Worm (Caenorhabditis elegans): ENCODE results near the gene gst-26.
A peak's percentile ranks its signal among the peaks of the same experiment; 100 is the strongest.

gst-26 gene

ce11 chrII:15183139-15183538, 18.8 kb upstream of the gst-26 start, which contains the start of gene gst-34:
gst-34 (minus strand) TSS chrII:15183239.
- TF ChIP-seq dmd-4 (tag; optimal IDR thresholded peaks at IDR 0.05) (no peak), ceh-16 (tag; optimal IDR thresholded peaks at IDR 0.05) (no peak), ama-1 (optimal IDR thresholded peaks at IDR 0.05) (no peak), Y55F3AM.14 (GFP tag; optimal IDR thresholded peaks at IDR 0.05) (no peak), nhr-129 (tag; optimal IDR thresholded peaks at IDR 0.05) (no peak), unc-62 (GFP tag; optimal IDR thresholded peaks at IDR 0.05) (no peak), ztf-11 (tag; optimal IDR thresholded peaks at IDR 0.05) (no peak), unc-39 (tag; optimal IDR thresholded peaks at IDR 0.05) (no peak), nhr-11 (tag; optimal IDR thresholded peaks at IDR 0.05) (no peak), lin-11 (tag; optimal IDR thresholded peaks at IDR 0.05) (no peak)

ce11 chrII:15178494-15178893, 14.1 kb upstream of the gst-26 start, which contains the start of gene gst-32:
gst-32 (minus strand) TSS chrII:15178594.
- no peak for TF ChIP-seq elt-1 (tag; optimal IDR thresholded peaks at IDR 0.05)
- no peak for TF ChIP-seq Y55F3AM.14 (GFP tag; optimal IDR thresholded peaks at IDR 0.05)
- TF ChIP-seq alr-1 (tag; optimal IDR thresholded peaks at IDR 0.05): no peak
- TF ChIP-seq ceh-16 (tag; optimal IDR thresholded peaks at IDR 0.05): no peak
- TF ChIP-seq dmd-4 (tag; optimal IDR thresholded peaks at IDR 0.05): no peak
- TF ChIP-seq skn-1 (tag; optimal IDR thresholded peaks at IDR 0.05): no peak
- TF ChIP-seq nhr-129 (tag; optimal IDR thresholded peaks at IDR 0.05): no peak
- no peak for TF ChIP-seq elt-3 (tag; optimal IDR thresholded peaks at IDR 0.05)
- TF ChIP-seq crh-2 (tag; optimal IDR thresholded peaks at IDR 0.05): no peak
- TF ChIP-seq lin-13 (GFP tag; optimal IDR thresholded peaks at IDR 0.05): no peak

ce11 chrII:15175643-15176042, 11.3 kb upstream of the gst-26 start, which contains the start of gene Y53F4B.36:
Y53F4B.36 (plus strand) TSS chrII:15175943.
- TF ChIP-seq R02D3.7 (tag; optimal IDR thresholded peaks at IDR 0.05) (no peak), nhr-11 (tag; optimal IDR thresholded peaks at IDR 0.05) (no peak), lin-39 (tag; optimal IDR thresholded peaks at IDR 0.05) (no peak), C34F6.9 (tag; optimal IDR thresholded peaks at IDR 0.05) (no peak), unc-62 (GFP tag; optimal IDR thresholded peaks at IDR 0.05) (no peak), aly-2 (tag; optimal IDR thresholded peaks at IDR 0.05) (no peak), sma-3 (GFP tag; optimal IDR thresholded peaks at IDR 0.05) (no peak), mab-5 (tag; optimal IDR thresholded peaks at IDR 0.05) (no peak), dmd-4 (tag; optimal IDR thresholded peaks at IDR 0.05) (no peak), alr-1 (tag; optimal IDR thresholded peaks at IDR 0.05) (no peak), ztf-4 (tag; optimal IDR thresholded peaks at IDR 0.05) (no peak)

- TF ChIP-seq unc-62 (GFP tag; optimal IDR thresholded peaks at IDR 0.05) (no peak), unc-55 (GFP tag; optimal IDR thresholded peaks at IDR 0.05) (peak; percentile 67), C34F6.9 (tag; optimal IDR thresholded peaks at IDR 0.05) (peak; percentile 9), nhr-77 (tag; optimal IDR thresholded peaks at IDR 0.05) (no peak)
Measured at ce11 chrII:15174915-15175548, 10.7 kb upstream of the gst-26 start, which contains the start of gene gst-31. gst-31 (minus strand) TSS chrII:15174965.

- TF ChIP-seq zag-1 (tag; optimal IDR thresholded peaks at IDR 0.05) (no peak), ceh-82 (tag; optimal IDR thresholded peaks at IDR 0.05) (no peak), lin-13 (GFP tag; optimal IDR thresholded peaks at IDR 0.05) (no peak), lsy-2 (tag; optimal IDR thresholded peaks at IDR 0.05) (peak in 1 of 2 experiments; percentile 1), nhr-25 (tag; optimal IDR thresholded peaks at IDR 0.05) (no peak), skn-1 (tag; optimal IDR thresholded peaks at IDR 0.05) (peak; percentile 49), C34F6.9 (tag; optimal IDR thresholded peaks at IDR 0.05) (peak; percentile 57), unc-39 (tag; optimal IDR thresholded peaks at IDR 0.05) (no peak), nhr-237 (tag; optimal IDR thresholded peaks at IDR 0.05) (no peak), nhr-23 (tag; optimal IDR thresholded peaks at IDR 0.05) (no peak), ZK546.5 (tag; optimal IDR thresholded peaks at IDR 0.05) (no peak), sma-9 (GFP tag; optimal IDR thresholded peaks at IDR 0.05) (peak; percentile 11), sma-9 (tag; optimal IDR thresholded peaks at IDR 0.05) (no peak), peb-1 (tag; optimal IDR thresholded peaks at IDR 0.05) (no peak), ztf-4 (tag; optimal IDR thresholded peaks at IDR 0.05) (no peak), mab-5 (tag; optimal IDR thresholded peaks at IDR 0.05) (no peak), snpc-4 (tag; optimal IDR thresholded peaks at IDR 0.05) (no peak), gmeb-1 (tag; optimal IDR thresholded peaks at IDR 0.05) (peak; percentile 5), unc-55 (GFP tag; optimal IDR thresholded peaks at IDR 0.05) (peak; percentile 58), elt-3 (tag; optimal IDR thresholded peaks at IDR 0.05) (no peak), ztf-11 (tag; optimal IDR thresholded peaks at IDR 0.05) (no peak), ztf-1 (GFP tag; conservative IDR thresholded peaks at IDR 0.05) (no peak), aly-2 (tag; optimal IDR thresholded peaks at IDR 0.05) (no peak), nhr-6 (tag; optimal IDR thresholded peaks at IDR 0.05) (no peak), nhr-129 (tag; optimal IDR thresholded peaks at IDR 0.05) (peak; percentile 54), fos-1 (tag; optimal IDR thresholded peaks at IDR 0.05) (peak; percentile 1), nhr-12 (tag; optimal IDR thresholded peaks at IDR 0.05) (no peak)
Measured at ce11 chrII:15173174-15173573, 8.8 kb upstream of the gst-26 start.
